Fruit fly (Drosophila melanogaster) whole organism, embryonic: Measurements from ENCODE around the gene yellow-f.

Source experiments
- Awh ChIP-seq: fragments of 200-800 bp; sonication (Bioruptor generic); IDR thresholded peaks from 2 replicates; pipeline ENCODE4, ENCODE4 v1.3.6; 2022; ENCODE audit warnings: missing biosample characterization, missing genetic modification characterization
- BtbVII ChIP-seq: fragments of 200-800 bp; sonication (Bioruptor generic); optimal IDR thresholded peaks from 3 replicates; lab custom pipeline; 2017; ENCODE audit warnings: missing biosample characterization, mild to moderate bottlenecking, missing genetic modification characterization
- CG10209 ChIP-seq: fragments of 200-800 bp; sonication (Bioruptor generic); optimal IDR thresholded peaks from 3 replicates; lab custom pipeline; 2017; ENCODE audit warnings: missing biosample characterization, mild to moderate bottlenecking, missing genetic modification characterization, missing genetic modification reagents
- CG10366 ChIP-seq: fragments of 200-800 bp; sonication (Bioruptor generic); IDR thresholded peaks from 2 replicates; pipeline ENCODE4 v1.3.6; 2022; ENCODE audit warnings: missing biosample characterization, missing genetic modification characterization
- CG11504 ChIP-seq: fragments of 200-800 bp; sonication (Bioruptor generic); optimal IDR thresholded peaks from 3 replicates; lab custom pipeline; 2019; ENCODE audit warnings: missing biosample characterization, mild to moderate bottlenecking, missing genetic modification characterization, moderate library complexity
- CG12659 ChIP-seq: fragments of 200-800 bp; sonication (Bioruptor generic); optimal IDR thresholded peaks from 3 replicates; lab custom pipeline; 2017; ENCODE audit warnings: mild to moderate bottlenecking, missing biosample characterization, missing genetic modification reagents, missing genetic modification characterization
- CG16815 ChIP-seq: fragments of 200-800 bp; sonication (Bioruptor generic); optimal IDR thresholded peaks from 3 replicates; lab custom pipeline; 2017; ENCODE audit warnings: missing biosample characterization, mild to moderate bottlenecking, missing genetic modification characterization
- CG17829 ChIP-seq: fragments of 200-800 bp; optimal IDR thresholded peaks from 2 replicates; lab custom pipeline; 2019; ENCODE audit warnings: missing biosample characterization, mild to moderate bottlenecking, missing genetic modification characterization, moderate library complexity
- CG18476 ChIP-seq: fragments of 200-800 bp; sonication (Bioruptor generic); optimal IDR thresholded peaks from 2 replicates; lab custom pipeline; 2016; ENCODE audit warnings: missing biosample characterization, mild to moderate bottlenecking, missing genetic modification characterization
- CG2202 ChIP-seq: fragments of 200-800 bp; sonication (Bioruptor generic); optimal IDR thresholded peaks from 2 replicates; lab custom pipeline; 2018; ENCODE audit warnings: missing biosample characterization, mild to moderate bottlenecking, missing genetic modification characterization
- CG2712 ChIP-seq: fragments of 200-800 bp; optimal IDR thresholded peaks from 3 replicates; lab custom pipeline; 2019; ENCODE audit warnings: missing biosample characterization, mild to moderate bottlenecking, missing genetic modification characterization, moderate library complexity
- CG2875 ChIP-seq: fragments of 200-800 bp; sonication (Bioruptor generic); optimal IDR thresholded peaks from 2 replicates; lab custom pipeline; 2017; ENCODE audit warnings: missing biosample characterization, mild to moderate bottlenecking, missing genetic modification characterization, missing genetic modification reagents
- CG30431 ChIP-seq: fragments of 200-800 bp; sonication (Bioruptor generic); optimal IDR thresholded peaks from 2 replicates; lab custom pipeline; 2017; ENCODE audit warnings: missing biosample characterization, missing genetic modification characterization
- CG32772 ChIP-seq: fragments of 200-800 bp; sonication (Bioruptor generic); IDR thresholded peaks from 2 replicates; pipeline ENCODE4 v1.3.6; 2022; ENCODE audit warnings: missing biosample characterization, missing genetic modification characterization
- CG6272 ChIP-seq: fragments of 200-800 bp; sonication (Bioruptor generic); IDR thresholded peaks from 2 replicates; pipeline ENCODE4 v1.3.6; 2022; ENCODE audit warnings: missing biosample characterization, missing genetic modification characterization
- CG6765 ChIP-seq: fragments of 200-800 bp; sonication (Bioruptor generic); optimal IDR thresholded peaks from 3 replicates; lab custom pipeline; 2017; ENCODE audit warnings: missing biosample characterization, mild to moderate bottlenecking, missing genetic modification characterization
- CG7357 ChIP-seq: fragments of 200-800 bp; sonication (Bioruptor generic); IDR thresholded peaks from 3 replicates; pipeline ENCODE4 v1.3.6; 2022; ENCODE audit warnings: missing biosample characterization, missing genetic modification characterization
- CG8281 ChIP-seq: fragments of 200-800 bp; sonication (Bioruptor generic); optimal IDR thresholded peaks from 2 replicates; lab custom pipeline; 2018; ENCODE audit warnings: missing biosample characterization, mild to moderate bottlenecking, missing genetic modification characterization, moderate library complexity
- CG8478 ChIP-seq: fragments of >200 bp; optimal IDR thresholded peaks from 2 replicates; lab custom pipeline; 2018
- CG9817 ChIP-seq: fragments of 200-800 bp; sonication (Bioruptor generic); optimal IDR thresholded peaks from 2 replicates; lab custom pipeline; 2018; ENCODE audit warnings: missing biosample characterization, mild to moderate bottlenecking, missing genetic modification characterization, moderate library complexity
- Camta ChIP-seq: fragments of 200-800 bp; sonication (Bioruptor generic); optimal IDR thresholded peaks from 2 replicates; lab custom pipeline; 2016; ENCODE audit warnings: missing biosample characterization, missing genetic modification characterization
- D ChIP-seq, 2 experiments: fragments of 200-800 bp in 1 of 2; fragments of >200 bp in 1 of 2; sonication (Bioruptor generic) in 1 of 2; optimal IDR thresholded peaks; 2 replicates in 1 of 2; 3 replicates in 1 of 2; lab custom pipeline; 2017; ENCODE audit warnings: mild to moderate bottlenecking in 1 of 2, missing biosample characterization in 1 of 2, missing genetic modification characterization in 1 of 2, missing genetic modification reagents in 1 of 2
- Dip2 ChIP-seq: fragments of 200-800 bp; sonication (Bioruptor generic); IDR thresholded peaks from 2 replicates; pipeline ENCODE4 v1.3.6; 2022; ENCODE audit warnings: missing biosample characterization, missing genetic modification characterization
- Drgx ChIP-seq: fragments of 200-800 bp; sonication (Bioruptor generic); IDR thresholded peaks from 2 replicates; pipeline ENCODE4 v1.3.6; 2022; ENCODE audit warnings: missing biosample characterization, missing genetic modification characterization
- H15 ChIP-seq: fragments of 200-800 bp; sonication (Bioruptor generic); IDR thresholded peaks from 3 replicates; pipeline ENCODE4 v1.3.6; 2022; ENCODE audit warnings: missing biosample characterization, missing genetic modification characterization
- Hand ChIP-seq: fragments of 200-800 bp; sonication (Bioruptor generic); optimal IDR thresholded peaks from 2 replicates; lab custom pipeline; 2017; ENCODE audit warnings: mild to moderate bottlenecking, missing biosample characterization, missing genetic modification reagents, missing genetic modification characterization
- Hmx ChIP-seq: fragments of 200-800 bp; sonication (Bioruptor generic); optimal IDR thresholded peaks from 2 replicates; lab custom pipeline; 2016; ENCODE audit warnings: missing biosample characterization, missing genetic modification characterization
- Hr78 ChIP-seq, 2 experiments: fragments of 200-800 bp in 1 of 2; fragments of >200 bp in 1 of 2; sonication (Bioruptor generic) in 1 of 2; optimal IDR thresholded peaks; 2 replicates each; lab custom pipeline; 2017 to 2019; ENCODE audit warnings: missing biosample characterization in 2 of 2, missing genetic modification characterization in 2 of 2, mild to moderate bottlenecking in 1 of 2, moderate library complexity in 1 of 2
- MTF-1 ChIP-seq: fragments of 200-800 bp; sonication (Bioruptor generic); optimal IDR thresholded peaks from 2 replicates; lab custom pipeline; 2018; ENCODE audit warnings: missing biosample characterization, mild to moderate bottlenecking, missing genetic modification characterization, borderline replicate concordance
- Med ChIP-seq: fragments of 200-800 bp; sonication (Bioruptor generic); peaks from one replicate; lab custom pipeline; 2016; ENCODE audit warnings: missing biosample characterization, missing genetic modification characterization, mild to moderate bottlenecking, inconsistent platforms, moderate library complexity
- ab ChIP-seq: fragments of 200-800 bp; sonication (Bioruptor generic); optimal IDR thresholded peaks from 2 replicates; lab custom pipeline; 2016; ENCODE audit warnings: missing biosample characterization, missing genetic modification characterization
- bab2 ChIP-seq: fragments of 200-800 bp; sonication (Bioruptor generic); optimal IDR thresholded peaks from 2 replicates; lab custom pipeline; 2016; ENCODE audit warnings: missing biosample characterization, missing genetic modification characterization
- crp ChIP-seq, 2 experiments: fragments of 200-800 bp; sonication (Bioruptor generic); optimal IDR thresholded peaks; 2 replicates in 1 of 2; 3 replicates in 1 of 2; lab custom pipeline; 2017; ENCODE audit warnings: missing biosample characterization in 2 of 2, missing genetic modification characterization in 2 of 2, mild to moderate bottlenecking in 1 of 2, moderate library complexity in 1 of 2
- danr ChIP-seq: fragments of 200-800 bp; sonication (Bioruptor generic); IDR thresholded peaks from 2 replicates; pipeline ENCODE4 v1.3.6; 2022; ENCODE audit warnings: missing biosample characterization, missing genetic modification characterization
- dati ChIP-seq: fragments of 200-800 bp; sonication (Bioruptor generic); IDR thresholded peaks from 2 replicates; pipeline ENCODE4 v1.3.6; 2022; ENCODE audit warnings: missing biosample characterization, missing genetic modification characterization
- dmrt99B ChIP-seq: fragments of 200-800 bp; sonication (Bioruptor generic); optimal IDR thresholded peaks from 2 replicates; lab custom pipeline; 2018; ENCODE audit warnings: missing biosample characterization, mild to moderate bottlenecking, missing genetic modification characterization, moderate library complexity
- eyg ChIP-seq: fragments of 200-800 bp; sonication (Bioruptor generic); optimal IDR thresholded peaks from 3 replicates; lab custom pipeline; 2016; ENCODE audit warnings: missing biosample characterization, missing genetic modification characterization
- mam ChIP-seq: fragments of 200-800 bp; sonication (Bioruptor generic); optimal IDR thresholded peaks from 3 replicates; lab custom pipeline; 2016; ENCODE audit warnings: missing biosample characterization, missing genetic modification characterization
- odd ChIP-seq: fragments of 200-800 bp; sonication (Bioruptor generic); optimal IDR thresholded peaks from 2 replicates; lab custom pipeline; 2017; ENCODE audit warnings: missing biosample characterization, mild to moderate bottlenecking, missing genetic modification characterization
- salm ChIP-seq: fragments of 200-800 bp; sonication (Bioruptor generic); optimal IDR thresholded peaks from 2 replicates; lab custom pipeline; 2018; ENCODE audit warnings: missing biosample characterization, mild to moderate bottlenecking, missing genetic modification characterization
- sna ChIP-seq: fragments of 200-800 bp; sonication (Bioruptor generic); IDR thresholded peaks from 2 replicates; pipeline ENCODE4 v1.3.6; 2022; ENCODE audit warnings: missing biosample characterization, missing genetic modification characterization; ENCODE audit not compliant: partially characterized antibody
- sqz ChIP-seq: fragments of 200-800 bp; sonication (Bioruptor generic); optimal IDR thresholded peaks from 3 replicates; lab custom pipeline; 2018; ENCODE audit warnings: missing biosample characterization, mild to moderate bottlenecking, missing genetic modification characterization
- stc ChIP-seq: fragments of 200-800 bp; sonication (Bioruptor generic); IDR thresholded peaks from 2 replicates; pipeline ENCODE4 v1.3.6; 2022; ENCODE audit warnings: missing biosample characterization, missing genetic modification characterization
- stwl ChIP-seq: fragments of 200-800 bp; sonication (Bioruptor generic); optimal IDR thresholded peaks from 3 replicates; lab custom pipeline; 2018; ENCODE audit warnings: missing biosample characterization, mild to moderate bottlenecking, missing genetic modification characterization, moderate library complexity
- tap ChIP-seq: fragments of 200-800 bp; optimal IDR thresholded peaks from 3 replicates; lab custom pipeline; 2019; ENCODE audit warnings: missing biosample characterization, mild to moderate bottlenecking, missing genetic modification characterization, moderate library complexity
- twi ChIP-seq: fragments of 200-800 bp; optimal IDR thresholded peaks from 2 replicates; lab custom pipeline; 2019; ENCODE audit warnings: missing biosample characterization, mild to moderate bottlenecking, missing genetic modification characterization, moderate library complexity
- tx ChIP-seq: fragments of 200-800 bp; sonication (Bioruptor generic); optimal IDR thresholded peaks from 2 replicates; lab custom pipeline; 2016; ENCODE audit warnings: missing biosample characterization, missing genetic modification characterization
- yki ChIP-seq: fragments of >200 bp; optimal IDR thresholded peaks from 3 replicates; lab custom pipeline; 2018
- z ChIP-seq: fragments of 200-800 bp; sonication (Bioruptor generic); IDR thresholded peaks from 3 replicates; pipeline ENCODE4 v1.3.6; 2022; ENCODE audit warnings: missing biosample characterization, missing genetic modification characterization

yellow-f gene

dm6 chr3R:13036064-13036463 is 43.1 kb upstream of the yellow-f start:
- peak; percentile 94 for TF ChIP-seq twi
- TF ChIP-seq crp (GFP tag; optimal IDR thresholded peaks at IDR 0.05; lab: Kevin White, UChicago), result no peak
- TF ChIP-seq sna (GFP tag; lab: Robert Waterston, UW), result no peak
- no peak for TF ChIP-seq CG10366
- no peak for TF ChIP-seq danr (GFP tag; lab: Robert Waterston, UW)
- TF ChIP-seq, all 482 proteins: peak for 1

dm6 chr3R:13033670-13034069 is 40.7 kb upstream of the yellow-f start:
- no peak for TF ChIP-seq tx (GFP tag; lab: Kevin White, UChicago)
- no peak for TF ChIP-seq CG2712
- TF ChIP-seq Awh (GFP tag; lab: Robert Waterston, UW), result no peak
- TF ChIP-seq mam (GFP tag; lab: Kevin White, UChicago), result no peak
- no peak for TF ChIP-seq eyg (GFP tag; lab: Kevin White, UChicago)
- TF ChIP-seq stwl (tag; lab: Kevin White, UChicago), result no peak
- TF ChIP-seq Hand, result no peak
- no peak for TF ChIP-seq bab2
- no peak for TF ChIP-seq Drgx (GFP tag; lab: Robert Waterston, UW)
- TF ChIP-seq ab (GFP tag; lab: Kevin White, UChicago), result no peak
- 0 out of 2 replicates have a peak, but pooled peaks have one; percentile 17 for TF ChIP-seq Dip2 (GFP tag; lab: Robert Waterston, UW)
- TF ChIP-seq CG10209 (GFP tag; lab: Kevin White, UChicago), result no peak
- peak; percentile 59 for TF ChIP-seq Med (GFP tag; lab: Kevin White, UChicago)
- no peak for TF ChIP-seq CG12659
- TF ChIP-seq CG8478, result peak; percentile 68
- no peak for TF ChIP-seq dati (GFP tag; lab: Robert Waterston, UW)
- TF ChIP-seq dmrt99B (tag; lab: Kevin White, UChicago), result no peak
- TF ChIP-seq CG9817 (tag; lab: Kevin White, UChicago), result no peak
- no peak for TF ChIP-seq CG7357 (GFP tag; lab: Robert Waterston, UW)
- TF ChIP-seq yki (lab: Kevin White, UChicago), result no peak
- no peak for TF ChIP-seq CG16815 (GFP tag; lab: Kevin White, UChicago)
- 0 out of 3 replicates have a peak, but pooled peaks have one; percentile 27 for TF ChIP-seq H15
- no peak for TF ChIP-seq tap (tag; lab: Kevin White, UChicago)
- TF ChIP-seq z (GFP tag; lab: Robert Waterston, UW), result 0 out of 3 replicates have a peak, but pooled peaks have one; percentile 29
- TF ChIP-seq, all 482 proteins: peak for 5

- TF ChIP-seq odd (GFP tag; lab: Kevin White, UChicago), result peak; percentile 51
- peak; percentile 9 for TF ChIP-seq Camta
- no peak for TF ChIP-seq Hmx (GFP tag; lab: Kevin White, UChicago)
- peak; percentile 71 for TF ChIP-seq MTF-1 (GFP tag; lab: Kevin White, UChicago)
- peak; percentile 36 for TF ChIP-seq BtbVII (GFP tag; lab: Kevin White, UChicago)
- peak; percentile 41 for TF ChIP-seq CG6765 (GFP tag; lab: Kevin White, UChicago)
- peak; percentile 12 for TF ChIP-seq CG18476 (GFP tag; lab: Kevin White, UChicago)
- TF ChIP-seq D (optimal IDR thresholded peaks at IDR 0.05; lab: Kevin White, UChicago), result no peak
- peak; percentile 44 for TF ChIP-seq D (GFP tag; optimal IDR thresholded peaks at IDR 0.05; lab: Kevin White, UChicago)
- TF ChIP-seq salm, result peak; percentile 26
- TF ChIP-seq CG2875 (GFP tag; lab: Kevin White, UChicago), result peak; percentile 60
- TF ChIP-seq CG8281, result no peak
- peak in 1 of 2 experiments; percentile 51 for TF ChIP-seq Hr78 (GFP tag; optimal IDR thresholded peaks at IDR 0.05; lab: Kevin White, UChicago)
- TF ChIP-seq CG2202 (tag; lab: Kevin White, UChicago), result no peak
- TF ChIP-seq CG2712, result no peak
- peak; percentile 5 for TF ChIP-seq CG17829 (tag; lab: Kevin White, UChicago)
- no peak for TF ChIP-seq CG30431
- no peak for TF ChIP-seq sqz (GFP tag; lab: Kevin White, UChicago)
- no peak for TF ChIP-seq CG6272 (GFP tag; lab: Robert Waterston, UW)
- 0 out of 2 replicates have a peak, but pooled peaks have one; percentile 13 for TF ChIP-seq stc (GFP tag; lab: Robert Waterston, UW)
- TF ChIP-seq CG32772 (GFP tag; lab: Robert Waterston, UW), result no peak
- no peak for TF ChIP-seq CG11504 (tag; lab: Kevin White, UChicago)
- no peak for TF ChIP-seq z (GFP tag; lab: Robert Waterston, UW)
Measured at dm6 chr3R:13032975-13033445, 40.0 kb upstream of the yellow-f start.
